Worm (Caenorhabditis elegans) whole organism, late embryonic: ENCODE results near the gene nhr-109.

Experiments used
- C08G9.2 ChIP-seq: sonication (generic microtip); optimal IDR thresholded peaks from 2 replicates; lab custom pipeline; 2016; ENCODE audit warnings: mild to moderate bottlenecking, missing genetic modification characterization, moderate library complexity, missing compliant biosample characterization
- F13H6.1 ChIP-seq: sonication (generic microtip); optimal IDR thresholded peaks from 2 replicates; lab custom pipeline; 2016; ENCODE audit warnings: missing genetic modification characterization, missing compliant biosample characterization
- K09A11.1 ChIP-seq: sonication (generic microtip); optimal IDR thresholded peaks from 2 replicates; lab custom pipeline; 2017; ENCODE audit warnings: antibody characterized with exemption, mild to moderate bottlenecking, missing genetic modification characterization, missing compliant biosample characterization; ENCODE audit not compliant: insufficient read depth
- T23F11.4 ChIP-seq: fragments of 200-800 bp; sonication (Bioruptor generic); optimal IDR thresholded peaks from 2 replicates; lab custom pipeline; 2018; ENCODE audit warnings: mild to moderate bottlenecking, missing genetic modification characterization, missing compliant biosample characterization
- Y22D7AL.16 ChIP-seq: sonication (generic microtip); optimal IDR thresholded peaks from 2 replicates; lab custom pipeline; 2016; ENCODE audit warnings: missing genetic modification characterization, missing compliant biosample characterization
- ceh-19 ChIP-seq: fragments of 200-800 bp; sonication (Bioruptor generic); optimal IDR thresholded peaks from 2 replicates; lab custom pipeline; 2018; ENCODE audit warnings: mild to moderate bottlenecking, missing genetic modification characterization, missing compliant biosample characterization
- ceh-2 ChIP-seq: sonication (generic microtip); optimal IDR thresholded peaks from 2 replicates; lab custom pipeline; 2016; ENCODE audit warnings: missing genotype, missing genetic modification characterization, missing compliant biosample characterization
- ceh-34 ChIP-seq: sonication (generic microtip); optimal IDR thresholded peaks from 2 replicates; lab custom pipeline; 2016; ENCODE audit warnings: mild to moderate bottlenecking, missing genetic modification characterization, missing compliant biosample characterization
- ceh-45 ChIP-seq: fragments of 200-800 bp; sonication (Bioruptor generic); IDR thresholded peaks from 2 replicates; pipeline ENCODE4 v1.3.6; 2022; ENCODE audit warnings: missing genetic modification reagents, missing genetic modification characterization, missing compliant biosample characterization
- ceh-48 ChIP-seq: sonication (generic microtip); optimal IDR thresholded peaks from 2 replicates; lab custom pipeline; 2016; ENCODE audit warnings: missing genetic modification characterization, inconsistent platforms, missing compliant biosample characterization
- ceh-6 ChIP-seq: fragments of 200-800 bp; sonication (Bioruptor generic); optimal IDR thresholded peaks from 2 replicates; lab custom pipeline; 2018; ENCODE audit warnings: mild to moderate bottlenecking, missing genetic modification characterization, missing compliant biosample characterization
- ceh-9 ChIP-seq: sonication (generic microtip); optimal IDR thresholded peaks from 2 replicates; lab custom pipeline; 2016; ENCODE audit warnings: mild to moderate bottlenecking, missing genetic modification characterization, inconsistent platforms, missing compliant biosample characterization
- dve-1 ChIP-seq: sonication (generic microtip); optimal IDR thresholded peaks from 2 replicates; lab custom pipeline; 2017; ENCODE audit warnings: antibody characterized with exemption, mild to moderate bottlenecking, missing genetic modification characterization, missing compliant biosample characterization
- ets-4 ChIP-seq: sonication (generic microtip); optimal IDR thresholded peaks from 2 replicates; lab custom pipeline; 2016; ENCODE audit warnings: missing genetic modification characterization, missing compliant biosample characterization
- fkh-10 ChIP-seq: fragments of 150-350 bp; optimal IDR thresholded peaks from 2 replicates; lab custom pipeline; 2014; ENCODE audit warnings: missing biosample characterization, missing genetic modification reagents, missing genetic modification characterization
- gmeb-2 ChIP-seq: sonication (generic microtip); optimal IDR thresholded peaks from 2 replicates; lab custom pipeline; 2016; ENCODE audit warnings: missing genetic modification characterization, inconsistent platforms, missing compliant biosample characterization
- hlh-15 ChIP-seq: sonication (generic microtip); optimal IDR thresholded peaks from 2 replicates; lab custom pipeline; 2016; ENCODE audit warnings: missing genetic modification characterization, missing compliant biosample characterization
- hlh-6 ChIP-seq: sonication (generic microtip); optimal IDR thresholded peaks from 2 replicates; lab custom pipeline; 2016; ENCODE audit warnings: missing genotype, missing genetic modification characterization, missing compliant biosample characterization
- lim-6 ChIP-seq: sonication (generic microtip); optimal IDR thresholded peaks from 2 replicates; lab custom pipeline; 2016; ENCODE audit warnings: missing genetic modification characterization, missing compliant biosample characterization
- madf-2 ChIP-seq: sonication (generic microtip); optimal IDR thresholded peaks from 2 replicates; lab custom pipeline; 2017; ENCODE audit warnings: missing genetic modification characterization, missing compliant biosample characterization
- mec-3 ChIP-seq: sonication (generic microtip); optimal IDR thresholded peaks from 2 replicates; lab custom pipeline; 2016; ENCODE audit warnings: borderline replicate concordance, missing genetic modification characterization, missing compliant biosample characterization
- nfya-1 ChIP-seq: sonication (generic microtip); optimal IDR thresholded peaks from 2 replicates; lab custom pipeline; 2017; ENCODE audit warnings: missing genetic modification characterization, mild to moderate bottlenecking, missing compliant biosample characterization, antibody characterized with exemption, moderate library complexity
- nhr-232 ChIP-seq: sonication (generic microtip); optimal IDR thresholded peaks from 2 replicates; lab custom pipeline; 2016; ENCODE audit warnings: missing genetic modification characterization, missing compliant biosample characterization
- npax-4 ChIP-seq: sonication (generic microtip); optimal IDR thresholded peaks from 2 replicates; lab custom pipeline; 2016; ENCODE audit warnings: missing genetic modification characterization, missing compliant biosample characterization
- odd-2 ChIP-seq: sonication (generic microtip); optimal IDR thresholded peaks from 2 replicates; lab custom pipeline; 2017; ENCODE audit warnings: antibody characterized with exemption, mild to moderate bottlenecking, missing genetic modification characterization, missing compliant biosample characterization
- pag-3 ChIP-seq: sonication (generic microtip); optimal IDR thresholded peaks from 2 replicates; lab custom pipeline; 2016; ENCODE audit warnings: missing compliant biosample characterization, missing genetic modification characterization, borderline replicate concordance
- pat-9 ChIP-seq: fragments of 200-800 bp; sonication (Bioruptor generic); optimal IDR thresholded peaks from 2 replicates; lab custom pipeline; 2018; ENCODE audit warnings: mild to moderate bottlenecking, missing genetic modification characterization, moderate library complexity, missing compliant biosample characterization
- pax-1 ChIP-seq: fragments of 150-350 bp; optimal IDR thresholded peaks from 2 replicates; lab custom pipeline; 2014; ENCODE audit warnings: missing biosample characterization, missing genetic modification characterization
- pha-4 ChIP-seq: fragments of 150-350 bp; optimal IDR thresholded peaks from 2 replicates; lab custom pipeline; 2018; ENCODE audit warnings: missing biosample characterization, missing genetic modification reagents, missing genetic modification characterization
- pros-1 ChIP-seq: fragments of 150-350 bp; optimal IDR thresholded peaks from 2 replicates; lab custom pipeline; 2014; ENCODE audit warnings: missing biosample characterization, missing genetic modification reagents, missing genetic modification characterization
- ref-2 ChIP-seq: sonication (generic microtip); optimal IDR thresholded peaks from 2 replicates; lab custom pipeline; 2016; ENCODE audit warnings: missing genetic modification characterization, missing compliant biosample characterization
- sdc-2 ChIP-seq: sonication (generic microtip); optimal IDR thresholded peaks from 2 replicates; lab custom pipeline; 2016; ENCODE audit warnings: missing genotype, missing genetic modification characterization, missing compliant biosample characterization
- sox-2 ChIP-seq: fragments of 200-800 bp; sonication (Bioruptor generic); IDR thresholded peaks from 2 replicates; pipeline ENCODE4 v1.3.6; 2022; ENCODE audit warnings: missing genetic modification reagents, missing genetic modification characterization, missing compliant biosample characterization
- sox-4 ChIP-seq: sonication (generic microtip); optimal IDR thresholded peaks from 2 replicates; lab custom pipeline; 2017; ENCODE audit warnings: mild to moderate bottlenecking, missing genetic modification characterization, inconsistent platforms, missing compliant biosample characterization
- syd-9 ChIP-seq: sonication (generic microtip); optimal IDR thresholded peaks from 2 replicates; lab custom pipeline; 2016; ENCODE audit warnings: mild to moderate bottlenecking, missing genetic modification characterization, moderate library complexity, missing compliant biosample characterization
- tbx-2 ChIP-seq: sonication (generic microtip); optimal IDR thresholded peaks from 2 replicates; lab custom pipeline; 2016; ENCODE audit warnings: missing genetic modification characterization, missing compliant biosample characterization
- tbx-7 ChIP-seq: sonication (generic microtip); optimal IDR thresholded peaks from 2 replicates; lab custom pipeline; 2016; ENCODE audit warnings: missing genotype, missing genetic modification characterization, missing compliant biosample characterization
- ttx-3 ChIP-seq: sonication (generic microtip); optimal IDR thresholded peaks from 2 replicates; lab custom pipeline; 2016; ENCODE audit warnings: missing genetic modification reagents, missing genetic modification characterization, missing compliant biosample characterization
- unc-3 ChIP-seq, 2 experiments: fragments of 200-800 bp in 1 of 2; sonication (Bioruptor generic) in 1 of 2; sonication (generic microtip) in 1 of 2; conservative IDR thresholded peaks in 1 of 2; optimal IDR thresholded peaks in 1 of 2; 2 replicates each; pipeline versions ENCODE4 v1.3.6 to Lab custom; 2016 to 2022; ENCODE audit warnings: missing compliant biosample characterization in 2 of 2, missing genetic modification characterization in 2 of 2, missing genetic modification reagents in 1 of 2
- unc-42 ChIP-seq: sonication (generic microtip); optimal IDR thresholded peaks from 2 replicates; lab custom pipeline; 2016; ENCODE audit warnings: missing genotype, missing genetic modification characterization, missing compliant biosample characterization
- unc-55 ChIP-seq: sonication (generic microtip); optimal IDR thresholded peaks from 2 replicates; lab custom pipeline; 2017; ENCODE audit warnings: missing biosample characterization, missing genetic modification reagents, missing genetic modification characterization
- unc-86 ChIP-seq: sonication (generic microtip); optimal IDR thresholded peaks from 2 replicates; lab custom pipeline; 2016; ENCODE audit warnings: missing genetic modification characterization, missing compliant biosample characterization

The nhr-109 gene

DNA sequence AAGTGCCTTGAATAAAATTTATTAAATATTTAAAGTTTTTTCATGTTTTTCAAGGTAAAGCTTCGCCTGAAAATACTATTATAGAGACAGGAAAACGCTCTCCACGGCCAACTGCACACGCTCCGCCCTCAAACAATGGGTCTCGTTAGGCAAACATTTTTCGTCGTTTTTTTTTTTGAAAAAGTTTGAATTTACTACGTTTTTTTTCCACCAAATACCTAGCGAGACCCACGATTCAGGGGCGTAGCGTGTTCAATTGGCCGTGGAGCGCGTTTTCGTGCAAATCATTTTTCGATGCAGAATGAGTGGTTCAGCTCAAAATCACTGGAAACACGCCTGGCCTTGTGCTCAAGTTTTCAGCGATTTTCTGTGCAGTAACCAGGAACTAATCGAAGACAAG, 34.7 kb downstream of the nhr-109 start, which contains the start of gene W06B4.2:
TSS of gene W06B4.2 (plus strand) at position 301 of the 400 bp plus-strand sequence.
- TF ChIP-seq sox-2 (no peak), mec-3 (no peak), dve-1 (no peak), madf-2 (tag; lab: Kevin White, UChicago) (no peak), sdc-2 (no peak), unc-86 (tag; lab: Kevin White, UChicago) (no peak), ceh-9 (no peak), sox-4 (no peak), ceh-2 (tag; lab: Kevin White, UChicago) (no peak), pax-1 (tag; lab: Kevin White, UChicago) (no peak)

DNA sequence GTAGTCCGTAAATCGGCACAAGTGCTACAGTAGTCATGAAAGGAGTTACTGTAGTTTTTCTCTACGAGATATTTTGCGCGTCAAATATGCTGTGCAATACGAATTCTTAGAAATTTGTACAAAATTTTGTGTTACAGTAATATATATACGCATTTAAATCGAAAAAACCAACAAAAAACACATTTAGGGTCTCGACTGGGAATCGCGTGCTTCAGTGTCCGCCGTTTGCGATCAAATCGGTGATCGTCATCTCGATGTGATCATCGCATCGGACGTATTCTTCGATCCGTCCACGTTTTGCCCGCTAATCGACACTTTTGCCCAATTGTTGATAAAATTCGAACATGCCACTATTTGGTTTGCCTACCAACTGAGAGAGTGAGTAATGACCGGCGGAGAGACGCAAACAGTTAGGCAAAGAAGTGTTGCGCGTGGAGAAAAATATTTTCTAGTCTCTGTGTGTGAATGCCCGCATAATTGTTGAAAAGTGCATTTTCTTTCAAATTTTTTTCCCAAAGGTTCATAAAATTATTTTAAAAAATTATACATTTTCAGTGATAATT, 35.8 kb downstream of the nhr-109 start:
- TF ChIP-seq ceh-48 (no peak), unc-86 (tag; lab: Kevin White, UChicago) (no peak), lim-6 (tag; lab: Kevin White, UChicago) (no peak), dve-1 (no peak), nhr-232 (no peak), syd-9 (tag; lab: Kevin White, UChicago) (no peak), pros-1 (tag; lab: Kevin White, UChicago) (no peak), ref-2 (tag; lab: Kevin White, UChicago) (no peak), ceh-9 (no peak), ttx-3 (tag; lab: Kevin White, UChicago) (no peak), ceh-34 (no peak), hlh-15 (tag; lab: Kevin White, UChicago) (no peak), odd-2 (tag; lab: Kevin White, UChicago) (no peak), npax-4 (tag; lab: Kevin White, UChicago) (no peak), tbx-2 (no peak), K09A11.1 (tag; lab: Kevin White, UChicago) (no peak), unc-42 (tag; lab: Kevin White, UChicago) (no peak)

DNA sequence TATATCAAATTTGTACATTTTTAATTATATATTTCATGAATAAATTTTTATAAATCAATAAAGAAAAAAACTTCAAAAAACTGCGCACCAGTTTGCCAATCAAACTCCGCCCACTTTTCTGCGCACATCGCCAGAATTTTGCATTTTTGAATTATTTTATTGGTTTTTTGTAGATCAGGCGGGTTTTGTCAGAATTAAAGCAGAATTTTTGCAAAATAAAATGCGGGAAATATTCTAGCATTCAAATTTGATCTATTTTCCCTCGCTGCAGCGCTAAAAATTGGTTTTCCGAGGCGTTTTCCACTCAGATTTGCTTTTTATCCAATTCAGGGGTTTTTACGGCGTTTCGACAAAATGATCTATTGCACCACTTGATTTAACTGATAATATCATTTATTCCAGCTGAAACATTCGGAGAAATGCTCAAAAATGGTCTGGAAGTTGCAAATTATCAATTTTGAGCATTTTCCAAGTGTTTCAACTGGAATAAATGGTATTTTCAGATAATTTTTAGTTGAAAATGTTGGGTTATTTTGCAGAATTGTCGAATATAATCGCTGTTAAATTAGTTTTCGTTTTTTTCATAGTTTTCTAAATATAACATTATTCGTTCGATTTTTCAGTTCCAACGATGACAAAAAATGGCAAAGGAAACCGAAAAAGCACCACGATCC, 37.9 kb downstream of the nhr-109 start, which contains the start of gene W06B4.1:
TSS of gene W06B4.1 (plus strand) at position 624 of the 674 bp plus-strand sequence.
- TF ChIP-seq pag-3, result no peak
- TF ChIP-seq K09A11.1 (tag; lab: Kevin White, UChicago), result no peak
- no peak for TF ChIP-seq T23F11.4
- TF ChIP-seq Y22D7AL.16 (tag; lab: Kevin White, UChicago), result no peak
- no peak for TF ChIP-seq unc-3 (GFP tag; conservative IDR thresholded peaks at IDR 0.05; lab: Robert Waterston, UW)
- no peak for TF ChIP-seq unc-3 (tag; optimal IDR thresholded peaks at IDR 0.05; lab: Kevin White, UChicago)
- no peak for TF ChIP-seq madf-2 (tag; lab: Kevin White, UChicago)
- TF ChIP-seq hlh-6, result no peak
- TF ChIP-seq syd-9 (tag; lab: Kevin White, UChicago), result no peak
- no peak for TF ChIP-seq unc-55
- TF ChIP-seq sox-4, result no peak
- no peak for TF ChIP-seq tbx-2
- no peak for TF ChIP-seq npax-4 (tag; lab: Kevin White, UChicago)
- TF ChIP-seq ets-4 (tag; lab: Kevin White, UChicago), result no peak

DNA sequence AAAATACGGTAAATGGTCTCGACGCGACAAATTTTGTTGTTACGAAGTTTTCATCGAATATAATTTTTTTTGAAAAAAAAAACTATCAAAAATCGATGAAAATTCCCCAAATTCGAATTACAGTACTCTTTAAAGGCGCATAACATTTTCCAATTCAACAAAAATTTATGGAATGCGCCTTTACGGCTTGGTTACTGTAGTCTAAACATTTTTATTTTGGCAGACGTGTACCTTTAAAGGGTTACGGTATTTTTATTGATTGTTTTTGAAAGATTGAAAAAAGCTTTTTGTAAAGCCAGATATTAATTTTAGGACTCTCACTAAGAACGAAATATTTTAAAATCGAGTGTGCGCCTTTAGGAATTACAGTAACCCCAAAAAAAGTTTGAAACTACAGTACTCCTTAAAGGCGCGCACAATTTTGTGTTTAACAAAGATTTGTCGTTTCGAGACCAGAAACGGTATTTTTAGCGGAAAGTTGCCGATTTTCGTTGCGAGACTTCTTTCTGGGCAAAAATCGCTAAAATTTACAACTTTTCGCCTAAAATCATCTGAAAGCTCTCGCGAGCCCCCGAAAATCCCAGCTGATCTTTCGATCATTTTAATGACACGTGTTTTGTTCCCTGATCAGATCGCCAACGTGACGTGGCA, 41.0 kb downstream of the nhr-109 start:
- TF ChIP-seq syd-9 (tag; lab: Kevin White, UChicago), result no peak

DNA sequence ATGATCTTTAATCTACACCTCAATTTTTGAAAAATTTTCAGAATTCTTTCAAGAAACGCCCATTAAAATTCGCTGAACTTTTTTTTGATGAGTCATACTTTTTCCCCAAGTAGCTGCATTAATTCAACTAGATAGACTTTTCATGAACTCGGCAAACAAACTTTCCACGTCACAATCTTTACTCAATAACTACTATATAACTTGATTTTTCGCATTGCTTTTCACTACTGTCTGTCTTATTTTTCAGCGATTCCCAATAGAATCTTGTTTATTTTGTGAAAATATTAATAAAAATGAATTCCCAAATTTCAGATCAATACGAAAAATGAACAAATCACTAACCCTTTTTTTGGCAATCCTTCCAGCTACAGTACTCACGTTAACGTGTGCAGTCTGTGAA, 45.1 kb downstream of the nhr-109 start, which contains the start of gene T05C1.1:
TSS of gene T05C1.1 (plus strand) at position 301 of the 400 bp plus-strand sequence.
- TF ChIP-seq ceh-2 (tag; lab: Kevin White, UChicago) (no peak), gmeb-2 (tag; lab: Kevin White, UChicago) (no peak), pha-4 (tag; lab: Kevin White, UChicago) (no peak), ceh-48 (no peak), ceh-19 (GFP tag; lab: Kevin White, UChicago) (no peak), C08G9.2 (tag; lab: Kevin White, UChicago) (no peak), pag-3 (no peak), ceh-6 (GFP tag; lab: Kevin White, UChicago) (no peak), ceh-45 (GFP tag; lab: Robert Waterston, UW) (no peak), tbx-7 (tag; lab: Kevin White, UChicago) (no peak), ref-2 (tag; lab: Kevin White, UChicago) (no peak), syd-9 (tag; lab: Kevin White, UChicago) (no peak), unc-42 (tag; lab: Kevin White, UChicago) (no peak), pat-9 (tag; lab: Kevin White, UChicago) (no peak), F13H6.1 (tag; lab: Kevin White, UChicago) (no peak), fkh-10 (no peak), nfya-1 (no peak)
